Worm (Caenorhabditis elegans) whole organism, L3 larva: ENCODE measurements around the gene grl-28.

Experiments
- ama-1 ChIP-seq: fragments of 150-350 bp; optimal IDR thresholded peaks from 2 replicates; lab custom pipeline; 2018
- egl-27 ChIP-seq: sonication (generic microtip); optimal IDR thresholded peaks from 4 replicates; lab custom pipeline; 2017; ENCODE audit warnings: missing biosample characterization, missing genetic modification reagents, missing genetic modification characterization
- unc-62 ChIP-seq: fragments of 150-350 bp; sonication (generic microtip); optimal IDR thresholded peaks from 4 replicates; lab custom pipeline; 2014; ENCODE audit warnings: missing biosample characterization, missing genetic modification reagents, missing genetic modification characterization

- TF ChIP-seq ama-1 (lab: Kevin White, UChicago) (no peak), egl-27 (tag; lab: Kevin White, UChicago) (no peak), unc-62 (GFP tag; lab: Kevin White, UChicago) (no peak)
Observed at ce11 chrV:3523262-3523661, 28.4 kb downstream of the grl-28 start, which contains the start of gene irg-1.
